Worm (Caenorhabditis elegans): ENCODE measurements around the gene K07C5.9.

DNA sequence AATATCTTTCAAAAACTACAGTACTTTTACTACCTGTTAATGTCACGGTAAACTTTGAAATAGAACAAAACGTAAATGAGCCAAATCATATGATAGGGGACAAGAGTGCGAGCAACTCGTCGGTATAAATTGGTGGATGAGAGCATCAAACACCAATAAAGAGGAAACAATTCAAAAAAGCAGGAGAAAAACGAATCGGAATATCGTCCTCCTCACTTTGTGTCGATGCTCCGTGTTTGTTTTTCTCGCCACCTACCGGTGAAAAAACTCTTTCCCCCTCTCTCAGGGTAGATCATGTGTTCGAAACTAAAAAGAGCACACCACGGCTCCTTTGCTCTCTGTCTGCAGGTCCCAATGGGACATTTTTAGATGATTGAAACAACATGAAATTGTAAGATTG lies 21.9 kb downstream of the K07C5.9 start:
- TF ChIP-seq pha-4 (tag; optimal IDR thresholded peaks at IDR 0.05) (no peak), elt-3 (tag; optimal IDR thresholded peaks at IDR 0.05) (no peak), flh-1 (GFP tag; optimal IDR thresholded peaks at IDR 0.05) (no peak), nhr-28 (tag; optimal IDR thresholded peaks at IDR 0.05) (no peak), sptf-1 (tag; optimal IDR thresholded peaks at IDR 0.05) (no peak), snpc-4 (tag; optimal IDR thresholded peaks at IDR 0.05) (no peak), nhr-76 (tag; optimal IDR thresholded peaks at IDR 0.05) (no peak), ces-1 (GFP tag; optimal IDR thresholded peaks at IDR 0.05) (no peak), ham-2 (GFP tag; optimal IDR thresholded peaks at IDR 0.05) (no peak), mab-5 (tag; optimal IDR thresholded peaks at IDR 0.05) (no peak)
